Fruit fly (Drosophila melanogaster) whole organism, wandering third instar larva: ENCODE data around the gene CG5853.

Source experiments
- Abd-B ChIP-seq: fragments of >200 bp; optimal IDR thresholded peaks from 2 replicates; lab custom pipeline; 2017; ENCODE audit warnings: missing biosample characterization, missing genetic modification characterization
- CG32264 ChIP-seq: fragments of 200-800 bp; sonication (Bioruptor generic); optimal IDR thresholded peaks from 2 replicates; lab custom pipeline; 2016; ENCODE audit warnings: missing biosample characterization, missing genetic modification characterization
- CG9705 ChIP-seq: fragments of 200-800 bp; sonication (Bioruptor generic); optimal IDR thresholded peaks from 2 replicates; lab custom pipeline; 2018; ENCODE audit warnings: missing biosample characterization, mild to moderate bottlenecking, missing genetic modification characterization
- CrebA ChIP-seq: fragments of 200-800 bp; sonication (Bioruptor generic); optimal IDR thresholded peaks from 2 replicates; lab custom pipeline; 2016; ENCODE audit warnings: missing biosample characterization, mild to moderate bottlenecking, missing genetic modification characterization, borderline replicate concordance
- Dfd ChIP-seq: fragments of >200 bp; optimal IDR thresholded peaks from 2 replicates; lab custom pipeline; 2017; ENCODE audit warnings: missing biosample characterization, missing genetic modification characterization
- Dif ChIP-seq: fragments of 200-275, 200-300 bp; sonication (Bioruptor generic); optimal IDR thresholded peaks from 2 replicates; lab custom pipeline; 2018; ENCODE audit warnings: missing biosample characterization, missing genetic modification characterization; ENCODE audit not compliant: partially characterized antibody
- GATAd ChIP-seq: sonication (Bioruptor generic); optimal IDR thresholded peaks from 2 replicates; lab custom pipeline; 2016; ENCODE audit warnings: missing biosample characterization, missing genetic modification characterization
- HLH106 ChIP-seq: fragments of 200-800 bp; optimal IDR thresholded peaks from 3 replicates; lab custom pipeline; 2019; ENCODE audit warnings: missing biosample characterization, mild to moderate bottlenecking, missing genetic modification characterization, moderate library complexity
- Hnf4 ChIP-seq: fragments of 200-800 bp; sonication (Bioruptor generic); optimal IDR thresholded peaks from 2 replicates; lab custom pipeline; 2016; ENCODE audit warnings: missing biosample characterization, mild to moderate bottlenecking, missing genetic modification characterization
- Hr78 ChIP-seq: fragments of >200 bp; optimal IDR thresholded peaks from 2 replicates; lab custom pipeline; 2017; ENCODE audit warnings: missing biosample characterization, missing genetic modification characterization
- Hr83 ChIP-seq: fragments of 200-300 bp; sonication (Bioruptor generic); optimal IDR thresholded peaks from 2 replicates; lab custom pipeline; 2016; ENCODE audit warnings: missing biosample characterization, mild to moderate bottlenecking, missing genetic modification characterization, moderate library complexity; ENCODE audit not compliant: poor library complexity, severe bottlenecking
- Jra ChIP-seq: sonication (Bioruptor generic); optimal IDR thresholded peaks from 2 replicates; lab custom pipeline; 2016; ENCODE audit warnings: missing biosample characterization, missing genetic modification characterization
- Mio ChIP-seq: sonication (Bioruptor generic); optimal IDR thresholded peaks from 2 replicates; lab custom pipeline; 2016; ENCODE audit warnings: missing biosample characterization, missing genetic modification characterization
- Myc ChIP-seq: fragments of >200 bp; optimal IDR thresholded peaks from 2 replicates; lab custom pipeline; 2017
- N ChIP-seq: fragments of >200 bp; optimal IDR thresholded peaks from 2 replicates; lab custom pipeline; 2018; ENCODE audit warnings: missing biosample characterization, missing external identifiers, missing genetic modification characterization
- OdsH ChIP-seq: fragments of 200-800 bp; sonication (Bioruptor generic); optimal IDR thresholded peaks from 2 replicates; lab custom pipeline; 2016; ENCODE audit warnings: missing biosample characterization, mild to moderate bottlenecking, missing genetic modification characterization
- Rel ChIP-seq, 2 experiments: fragments of 200-800 bp; sonication (Bioruptor generic) in 1 of 2; optimal IDR thresholded peaks; 2 replicates in 1 of 2; 3 replicates in 1 of 2; lab custom pipeline; 2016 to 2019; ENCODE audit warnings: mild to moderate bottlenecking in 2 of 2, missing biosample characterization in 2 of 2, missing genetic modification characterization in 2 of 2, moderate library complexity in 1 of 2
- Sp1 ChIP-seq: fragments of 200-800 bp; sonication (Bioruptor generic); optimal IDR thresholded peaks from 3 replicates; lab custom pipeline; 2019; ENCODE audit warnings: missing biosample characterization, mild to moderate bottlenecking, missing genetic modification characterization, moderate library complexity
- Vsx2 ChIP-seq: fragments of 200-300, 225-300 bp; sonication (Bioruptor generic); optimal IDR thresholded peaks from 2 replicates; lab custom pipeline; 2018; ENCODE audit warnings: missing biosample characterization, missing genetic modification characterization; ENCODE audit not compliant: partially characterized antibody
- br ChIP-seq: fragments of 200-800 bp; sonication (Bioruptor generic); optimal IDR thresholded peaks from 2 replicates; lab custom pipeline; 2016; ENCODE audit warnings: missing biosample characterization, missing genetic modification characterization
- brk ChIP-seq: fragments of 200-800 bp; sonication (Bioruptor generic); optimal IDR thresholded peaks from 2 replicates; lab custom pipeline; 2016; ENCODE audit warnings: missing biosample characterization, mild to moderate bottlenecking, missing genetic modification characterization
- dl ChIP-seq, 2 experiments: fragments of 175-275, 200-275 bp in 1 of 2; fragments of 200-275 bp in 1 of 2; sonication (Bioruptor generic); optimal IDR thresholded peaks; lab custom pipeline; 2018; ENCODE audit warnings: mild to moderate bottlenecking in 2 of 2, missing biosample characterization in 2 of 2, missing genetic modification characterization in 2 of 2, moderate library complexity in 2 of 2; ENCODE audit not compliant: partially characterized antibody in 2 of 2, insufficient read depth in 1 of 2
- dmrt93B ChIP-seq: fragments of 200-800 bp; sonication (Bioruptor generic); optimal IDR thresholded peaks from 2 replicates; lab custom pipeline; 2018; ENCODE audit warnings: missing biosample characterization, mild to moderate bottlenecking, missing genetic modification characterization
- dsf ChIP-seq: sonication (Bioruptor generic); optimal IDR thresholded peaks from 2 replicates; lab custom pipeline; 2016; ENCODE audit warnings: missing biosample characterization, missing genetic modification characterization, borderline replicate concordance
- ey ChIP-seq: fragments of 200-800 bp; sonication (Bioruptor generic); optimal IDR thresholded peaks from 2 replicates; lab custom pipeline; 2016; ENCODE audit warnings: missing biosample characterization, missing genetic modification characterization
- foxo ChIP-seq, 2 experiments: fragments of 200-800 bp; sonication (Bioruptor generic); optimal IDR thresholded peaks; 2 replicates in 1 of 2; 3 replicates in 1 of 2; lab custom pipeline; 2016 to 2017; ENCODE audit warnings: missing biosample characterization in 2 of 2, missing genetic modification characterization in 2 of 2
- fru ChIP-seq: fragments of 200-800 bp; sonication (Bioruptor generic); optimal IDR thresholded peaks from 3 replicates; lab custom pipeline; 2016; ENCODE audit warnings: missing biosample characterization, mild to moderate bottlenecking, missing genetic modification characterization
- h ChIP-seq: fragments of 200-800 bp; sonication (Bioruptor generic); optimal IDR thresholded peaks from 3 replicates; lab custom pipeline; 2016; ENCODE audit warnings: missing biosample characterization, mild to moderate bottlenecking, missing genetic modification characterization
- jim ChIP-seq: fragments of 175-275, 200-325 bp; sonication (Bioruptor generic); optimal IDR thresholded peaks from 2 replicates; lab custom pipeline; 2016; ENCODE audit warnings: missing biosample characterization, mild to moderate bottlenecking, missing genetic modification characterization
- lola ChIP-seq: fragments of >200 bp; optimal IDR thresholded peaks from 2 replicates; lab custom pipeline; 2017; ENCODE audit warnings: missing biosample characterization, missing genetic modification characterization
- pan ChIP-seq: fragments of >200 bp; optimal IDR thresholded peaks from 2 replicates; lab custom pipeline; 2017
- psq ChIP-seq: fragments of 200-800 bp; sonication (Bioruptor generic); optimal IDR thresholded peaks from 3 replicates; lab custom pipeline; 2017; ENCODE audit warnings: missing biosample characterization, mild to moderate bottlenecking, missing genetic modification characterization, moderate library complexity
- rgr ChIP-seq: fragments of 200-800 bp; sonication (Bioruptor generic); optimal IDR thresholded peaks from 3 replicates; lab custom pipeline; 2016; ENCODE audit warnings: missing biosample characterization, mild to moderate bottlenecking, missing genetic modification characterization
- sage ChIP-seq: fragments of 200-800 bp; sonication (Bioruptor generic); optimal IDR thresholded peaks from 2 replicates; lab custom pipeline; 2016; ENCODE audit warnings: missing biosample characterization, mild to moderate bottlenecking, missing genetic modification characterization
- sv ChIP-seq: fragments of 200-800 bp; sonication (Bioruptor generic); optimal IDR thresholded peaks from 3 replicates; lab custom pipeline; 2016; ENCODE audit warnings: missing biosample characterization, missing genetic modification characterization
- tai ChIP-seq: sonication (Bioruptor generic); optimal IDR thresholded peaks from 2 replicates; lab custom pipeline; 2016; ENCODE audit warnings: missing biosample characterization, missing genetic modification characterization
- usp ChIP-seq: fragments of >200 bp; optimal IDR thresholded peaks from 2 replicates; lab custom pipeline; 2017; ENCODE audit warnings: missing biosample characterization, missing genetic modification characterization
- woc ChIP-seq: sonication (Bioruptor generic); optimal IDR thresholded peaks from 2 replicates; lab custom pipeline; 2016; ENCODE audit warnings: missing biosample characterization, mild to moderate bottlenecking, missing genetic modification characterization

CG5853 gene

DNA sequence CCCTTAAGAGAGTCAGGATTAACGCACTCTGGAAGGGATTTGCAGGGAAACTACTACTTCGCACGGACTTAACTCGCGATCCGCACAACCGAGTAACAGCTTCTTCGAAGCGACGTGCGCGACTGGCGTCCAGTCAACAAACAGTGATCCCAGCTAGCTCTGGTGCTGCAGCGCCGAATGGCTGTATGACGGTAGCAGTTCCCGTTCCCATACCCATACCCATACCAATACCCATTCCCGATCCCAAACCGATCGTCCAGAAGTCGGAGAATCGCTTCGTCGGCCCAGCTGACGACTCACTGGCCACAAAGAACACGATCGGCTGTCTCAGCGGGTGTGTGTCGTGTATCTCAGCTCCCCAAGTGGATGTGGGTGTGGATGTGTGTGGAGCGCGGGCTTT, at the start of gene CG5853:
Gene CG5853 (minus strand): TSS at position 384 of the 400 bp plus-strand sequence.
- no peak for TF ChIP-seq CG32264 (GFP tag; lab: Kevin White, UChicago)
- TF ChIP-seq Jra (GFP tag; lab: Kevin White, UChicago), result peak; percentile 25
- peak; percentile 59 for TF ChIP-seq rgr
- TF ChIP-seq sage, result no peak
- TF ChIP-seq Vsx2, result peak; percentile 47
- TF ChIP-seq Dfd (GFP tag; lab: Kevin White, UChicago), result no peak
- peak; percentile 73 for TF ChIP-seq h (GFP tag; lab: Kevin White, UChicago)
- peak; percentile 52 for TF ChIP-seq fru
- TF ChIP-seq Rel (GFP tag; optimal IDR thresholded peaks at IDR 0.05; lab: Kevin White, UChicago), result peak; percentile 76
- TF ChIP-seq Rel (tag; optimal IDR thresholded peaks at IDR 0.05; lab: Kevin White, UChicago), result peak; percentile 69
- peak; percentile 52 to 64 for TF ChIP-seq dl (GFP tag; optimal IDR thresholded peaks at IDR 0.05; lab: Kevin White, UChicago; ENCODE audit: insufficient read depth in 1 of 2, partially characterized antibody in 2 of 2)
- TF ChIP-seq Dif, result peak; percentile 87
- TF ChIP-seq Hr78 (GFP tag; lab: Kevin White, UChicago), result no peak
- TF ChIP-seq HLH106 (tag; lab: Kevin White, UChicago), result no peak
- peak; percentile 36 for TF ChIP-seq Sp1
- no peak for TF ChIP-seq sv (GFP tag; lab: Kevin White, UChicago)
- TF ChIP-seq CG9705 (GFP tag; lab: Kevin White, UChicago), result no peak
- no peak for TF ChIP-seq pan (lab: Kevin White, UChicago)
- no peak for TF ChIP-seq dsf (GFP tag; lab: Kevin White, UChicago)
- peak; percentile 1 for TF ChIP-seq brk (GFP tag; lab: Kevin White, UChicago)
- TF ChIP-seq Hnf4 (GFP tag; lab: Kevin White, UChicago), result peak; percentile 76
- TF ChIP-seq Hr83 (GFP tag; lab: Kevin White, UChicago), result peak; percentile 94
- TF ChIP-seq woc (GFP tag; lab: Kevin White, UChicago), result peak; percentile 17
- no peak for TF ChIP-seq Abd-B (GFP tag; lab: Kevin White, UChicago)
- peak; percentile 46 for TF ChIP-seq br (GFP tag; lab: Kevin White, UChicago)
- TF ChIP-seq GATAd, result no peak
- TF ChIP-seq Myc (lab: Kevin White, UChicago), result no peak
- no peak for TF ChIP-seq usp (GFP tag; lab: Kevin White, UChicago)
- no peak for TF ChIP-seq lola (GFP tag; lab: Kevin White, UChicago)
- TF ChIP-seq jim (GFP tag; lab: Kevin White, UChicago), result peak; percentile 34
- TF ChIP-seq psq (GFP tag; lab: Kevin White, UChicago), result no peak
- no peak for TF ChIP-seq Mio (GFP tag; lab: Kevin White, UChicago)
- TF ChIP-seq CrebA (GFP tag; lab: Kevin White, UChicago), result no peak
- peak in 1 of 2 experiments; percentile 29 for TF ChIP-seq foxo (GFP tag; optimal IDR thresholded peaks at IDR 0.05; lab: Kevin White, UChicago)
- TF ChIP-seq N (GFP tag; lab: Kevin White, UChicago), result no peak
- peak; percentile 19 for TF ChIP-seq ey
- TF ChIP-seq tai (GFP tag; lab: Kevin White, UChicago), result no peak
- no peak for TF ChIP-seq dmrt93B (GFP tag; lab: Kevin White, UChicago)
- peak; percentile 13 for TF ChIP-seq OdsH

DNA sequence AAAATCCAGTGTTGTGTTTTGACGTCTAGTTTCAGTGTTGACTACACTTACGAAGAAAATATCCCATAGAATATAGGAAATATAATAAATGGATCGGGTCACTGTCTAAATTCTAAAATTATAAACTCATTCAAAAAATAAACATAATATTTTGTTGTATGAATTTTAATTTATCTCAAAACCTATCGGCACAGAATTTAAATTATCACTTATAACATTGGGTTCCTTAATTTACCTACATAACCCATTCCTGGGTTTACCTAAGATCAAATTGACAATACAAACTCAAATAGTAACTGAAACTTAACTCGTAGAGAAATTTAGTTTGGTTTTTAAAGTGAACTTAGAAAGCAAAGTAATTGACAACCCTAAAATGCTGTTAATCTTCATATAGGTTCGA, 49.1 kb upstream of the CG5853 start:
- TF ChIP-seq dmrt93B (GFP tag; lab: Kevin White, UChicago), result no peak
- no peak for TF ChIP-seq dsf (GFP tag; lab: Kevin White, UChicago)
- peak in 1 of 2 experiments; percentile 18 for TF ChIP-seq foxo (GFP tag; optimal IDR thresholded peaks at IDR 0.05; lab: Kevin White, UChicago)
- TF ChIP-seq Sp1, result no peak
- TF ChIP-seq tai (GFP tag; lab: Kevin White, UChicago), result no peak
- no peak for TF ChIP-seq Jra (GFP tag; lab: Kevin White, UChicago)
- TF ChIP-seq h (GFP tag; lab: Kevin White, UChicago), result no peak
- TF ChIP-seq sv (GFP tag; lab: Kevin White, UChicago), result no peak
- no peak for TF ChIP-seq Dif
- TF ChIP-seq Dfd (GFP tag; lab: Kevin White, UChicago), result no peak
- TF ChIP-seq Vsx2, result no peak
- peak; percentile 10 for TF ChIP-seq fru
- no peak for TF ChIP-seq Myc (lab: Kevin White, UChicago)
- TF ChIP-seq N (GFP tag; lab: Kevin White, UChicago), result no peak
- TF ChIP-seq, all 38 proteins: peak for 2
